Worm (Caenorhabditis elegans): ENCODE measurements around the gene B0294.1.

B0294.1 gene

DNA sequence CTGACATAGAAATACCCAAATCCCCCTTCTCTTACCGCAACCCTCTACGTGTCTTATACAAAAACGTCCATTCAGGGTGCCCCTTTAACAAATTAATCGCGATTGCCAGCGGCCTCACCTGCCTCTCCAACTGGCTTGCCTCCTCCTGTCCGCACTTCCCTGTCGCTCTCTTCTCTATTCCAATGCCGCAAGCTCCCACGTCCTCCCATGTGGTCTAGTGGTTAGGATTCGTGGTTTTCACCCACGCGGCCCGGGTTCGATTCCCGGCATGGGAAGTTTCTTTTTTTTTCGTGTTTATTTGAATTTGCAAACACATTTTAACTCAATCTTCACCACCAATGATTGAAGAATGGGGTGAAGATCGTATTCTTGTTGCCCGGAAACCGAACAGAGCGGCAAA lies 38.5 kb downstream of the B0294.1 start (continued):
- TF ChIP-seq hrde-1 (tag; optimal IDR thresholded peaks at IDR 0.05; ENCODE audit: borderline replicate concordance): no peak
- no peak for TF ChIP-seq F10E7.11 (tag; optimal IDR thresholded peaks at IDR 0.05)
- no peak for TF ChIP-seq F57C9.4 (tag; optimal IDR thresholded peaks at IDR 0.05)
- no peak for TF ChIP-seq F22D6.2 (tag; optimal IDR thresholded peaks at IDR 0.05)
- TF ChIP-seq aptf-3 (GFP tag; IDR thresholded peaks at IDR 0.05): no peak
- no peak for TF ChIP-seq athp-1 (tag; optimal IDR thresholded peaks at IDR 0.05)
- 0 out of 2 replicates have a peak, but pooled peaks have one; percentile 43 for TF ChIP-seq cebp-1 (GFP tag; IDR thresholded peaks at IDR 0.05)
- no peak for TF ChIP-seq cebp-1 (tag; optimal IDR thresholded peaks at IDR 0.05)
- TF ChIP-seq ccch-3 (GFP tag; optimal IDR thresholded peaks at IDR 0.05): no peak
- peak; percentile 27 for TF ChIP-seq snpc-3.4 (tag; optimal IDR thresholded peaks at IDR 0.05)
- no peak for TF ChIP-seq lsy-27 (tag; optimal IDR thresholded peaks at IDR 0.05; ENCODE audit: borderline replicate concordance, insufficient read depth)
- TF ChIP-seq nhr-120 (GFP tag; IDR thresholded peaks at IDR 0.05): no peak
- TF ChIP-seq T26A5.8 (tag; optimal IDR thresholded peaks at IDR 0.05): no peak
- TF ChIP-seq pha-4 (tag; optimal IDR thresholded peaks at IDR 0.05): no peak
- 0 out of 2 replicates have a peak, but pooled peaks have one; percentile 12 for TF ChIP-seq ceh-40 (GFP tag; IDR thresholded peaks at IDR 0.05)
- TF ChIP-seq snpc-4 (GFP tag; optimal IDR thresholded peaks at IDR 0.05): peak; percentile 55
- no peak for TF ChIP-seq snpc-4 (tag; optimal IDR thresholded peaks at IDR 0.05)
- TF ChIP-seq rec-8 (tag; optimal IDR thresholded peaks at IDR 0.05): peak in 1 of 2 experiments; percentile 8
- TF ChIP-seq bed-1 (GFP tag; IDR thresholded peaks at IDR 0.05): no peak
- TF ChIP-seq C06A6.2 (GFP tag; conservative IDR thresholded peaks at IDR 0.05): no peak; the same call in 1 of the 2 replicates
- peak; percentile 63; the same call in 1 of the 2 replicates for TF ChIP-seq Y56A3A.18 (GFP tag; IDR thresholded peaks at IDR 0.05)
- TF ChIP-seq tlf-1 (GFP tag; optimal IDR thresholded peaks at IDR 0.05): peak; percentile 1
- TF ChIP-seq aptf-2 (GFP tag; conservative IDR thresholded peaks at IDR 0.05): 0 out of 2 replicates have a peak, but pooled peaks have one; percentile 27
- TF ChIP-seq zim-3 (tag; optimal IDR thresholded peaks at IDR 0.05): no peak
- no peak for TF ChIP-seq attf-6 (GFP tag; IDR thresholded peaks at IDR 0.05)
- TF ChIP-seq nhr-90 (tag; optimal IDR thresholded peaks at IDR 0.05): peak; percentile 81
- peak; percentile 66 for TF ChIP-seq madf-10 (tag; optimal IDR thresholded peaks at IDR 0.05)
- no peak for TF ChIP-seq nhr-179 (tag; optimal IDR thresholded peaks at IDR 0.05)
- TF ChIP-seq unc-130 (GFP tag; optimal IDR thresholded peaks at IDR 0.05): no peak
- TF ChIP-seq nhr-80 (tag; optimal IDR thresholded peaks at IDR 0.05): peak; percentile 35
- TF ChIP-seq Y95B8A.8 (GFP tag; IDR thresholded peaks at IDR 0.05): no peak
- no peak for TF ChIP-seq F55B11.4 (tag; optimal IDR thresholded peaks at IDR 0.05; ENCODE audit: borderline replicate concordance, insufficient read depth)
- TF ChIP-seq somi-1 (GFP tag; optimal IDR thresholded peaks at IDR 0.05): no peak
- peak; percentile 44; the same call in 1 of the 2 replicates for TF ChIP-seq hsf-1 (GFP tag; IDR thresholded peaks at IDR 0.05)
- TF ChIP-seq let-526 (GFP tag; IDR thresholded peaks at IDR 0.05): 0 out of 2 replicates have a peak, but pooled peaks have one; percentile 42
- TF ChIP-seq F23B12.7 (tag; optimal IDR thresholded peaks at IDR 0.05; ENCODE audit: insufficient read depth): no peak
- 0 out of 2 replicates have a peak, but pooled peaks have one; percentile 63 for TF ChIP-seq ceh-58 (GFP tag; IDR thresholded peaks at IDR 0.05)
- TF ChIP-seq madf-6 (GFP tag; IDR thresholded peaks at IDR 0.05): peak; percentile 45; the same call in 1 of the 2 replicates
- peak; percentile 94 for TF ChIP-seq B0261.1 (tag; optimal IDR thresholded peaks at IDR 0.05)
- TF ChIP-seq gei-17 (GFP tag; optimal IDR thresholded peaks at IDR 0.05): peak; percentile 82

Data from whole organism, young adult.